Fruit fly (Drosophila melanogaster): ENCODE measurements around the gene CG2991.
A peak's percentile ranks its signal among the peaks of the same experiment; 100 is the strongest.

CG2991 gene

dm6 chr2L:2878859-2879258, 21.9 kb downstream of the CG2991 start, which contains the start of gene RabGGTb (continued):
- no peak for TF ChIP-seq CG6813 (GFP tag; optimal IDR thresholded peaks at IDR 0.05)
- TF ChIP-seq Atf3 (GFP tag; optimal IDR thresholded peaks at IDR 0.05) = peak; percentile 17
- peak; percentile 59; the same call in 1 of the 2 replicates for TF ChIP-seq CG4404 (GFP tag; IDR thresholded peaks at IDR 0.05)
- TF ChIP-seq CG7987 (GFP tag; optimal IDR thresholded peaks at IDR 0.05) = no peak
- TF ChIP-seq ems (GFP tag; optimal IDR thresholded peaks at IDR 0.05) = peak; percentile 63
- peak; percentile 27 for TF ChIP-seq ash1 (GFP tag; optimal IDR thresholded peaks at IDR 0.05)
- TF ChIP-seq GATAe (GFP tag; conservative IDR thresholded peaks at IDR 0.05) = peak; percentile 75
- peak; percentile 42 for TF ChIP-seq Ssrp (tag; optimal IDR thresholded peaks at IDR 0.05)
- TF ChIP-seq abd-A (tag; optimal IDR thresholded peaks at IDR 0.05) = no peak
- TF ChIP-seq CG17361 (GFP tag; IDR thresholded peaks at IDR 0.05) = no peak
- TF ChIP-seq Dad (GFP tag; optimal IDR thresholded peaks at IDR 0.05) = no peak
- TF ChIP-seq CG7928 (GFP tag; optimal IDR thresholded peaks at IDR 0.05) = no peak
- peak; percentile 10 for TF ChIP-seq Ravus (GFP tag; IDR thresholded peaks at IDR 0.05)
- peak; percentile 45 for TF ChIP-seq CG3281 (GFP tag; optimal IDR thresholded peaks at IDR 0.05)
- peak; percentile 34 for TF ChIP-seq fd3F (GFP tag; optimal IDR thresholded peaks at IDR 0.05)
- peak; percentile 41 for TF ChIP-seq CG12219 (GFP tag; optimal IDR thresholded peaks at IDR 0.05)
- TF ChIP-seq ato (GFP tag; IDR thresholded peaks at IDR 0.05; ENCODE audit: partially characterized antibody) = no peak
- no peak for TF ChIP-seq Bgb (GFP tag; IDR thresholded peaks at IDR 0.05; ENCODE audit: partially characterized antibody)
- TF ChIP-seq CG3838 (GFP tag; optimal IDR thresholded peaks at IDR 0.05) = no peak
- no peak for TF ChIP-seq CG2199 (GFP tag; IDR thresholded peaks at IDR 0.05)
- TF ChIP-seq Doc3 (GFP tag; IDR thresholded peaks at IDR 0.05; ENCODE audit: partially characterized antibody) = peak; percentile 47; the same call in 2 of the 3 replicates
- no peak for TF ChIP-seq Dfd (GFP tag; optimal IDR thresholded peaks at IDR 0.05)
- peak; percentile 43; the same call in 1 of the 2 replicates for TF ChIP-seq CG11696 (GFP tag; IDR thresholded peaks at IDR 0.05)
- TF ChIP-seq CG2202 (tag; optimal IDR thresholded peaks at IDR 0.05) = peak; percentile 8
- TF ChIP-seq Lim3 (GFP tag; IDR thresholded peaks at IDR 0.05) = no peak
- peak; percentile 63 for TF ChIP-seq stc (GFP tag; IDR thresholded peaks at IDR 0.05)
- no peak for TF ChIP-seq vnd (GFP tag; IDR thresholded peaks at IDR 0.05; ENCODE audit: partially characterized antibody)
- peak; percentile 43 for TF ChIP-seq en (GFP tag; optimal IDR thresholded peaks at IDR 0.05)
- no peak for TF ChIP-seq eve (GFP tag; optimal IDR thresholded peaks at IDR 0.05)
- TF ChIP-seq p53 (GFP tag; optimal IDR thresholded peaks at IDR 0.05) = peak; percentile 7
- TF ChIP-seq gfzf (GFP tag; optimal IDR thresholded peaks at IDR 0.05) = no peak
- TF ChIP-seq otp (GFP tag; IDR thresholded peaks at IDR 0.05) = peak; percentile 73; the same call in 2 of the 3 replicates
- TF ChIP-seq CG13424 (tag; optimal IDR thresholded peaks at IDR 0.05) = peak; percentile 52
- TF ChIP-seq CG9215 (GFP tag; IDR thresholded peaks at IDR 0.05) = peak; percentile 64
- TF ChIP-seq CG31365 (tag; optimal IDR thresholded peaks at IDR 0.05) = no peak
- peak; percentile 41 for TF ChIP-seq HHEX (GFP tag; optimal IDR thresholded peaks at IDR 0.05)
- no peak for TF ChIP-seq Dp (GFP tag; optimal IDR thresholded peaks at IDR 0.05)
- peak; percentile 68 for TF ChIP-seq CG10366 (GFP tag; IDR thresholded peaks at IDR 0.05)
- TF ChIP-seq unpg (GFP tag; optimal IDR thresholded peaks at IDR 0.05) = peak; percentile 46
- TF ChIP-seq Max (GFP tag; optimal IDR thresholded peaks at IDR 0.05) = peak; percentile 5
- no peak for TF ChIP-seq CG13123 (GFP tag; optimal IDR thresholded peaks at IDR 0.05)
- TF ChIP-seq h (optimal IDR thresholded peaks at IDR 0.05) = no peak
- peak; percentile 5 for TF ChIP-seq CG9609 (GFP tag; optimal IDR thresholded peaks at IDR 0.05)
- TF ChIP-seq z (GFP tag; IDR thresholded peaks at IDR 0.05) = no peak
- TF ChIP-seq CG31441 (GFP tag; IDR thresholded peaks at IDR 0.05) = peak; percentile 26; the same call in 1 of the 2 replicates
- peak; percentile 24 for TF ChIP-seq Mad (GFP tag; optimal IDR thresholded peaks at IDR 0.05)
- TF ChIP-seq Awh (GFP tag; IDR thresholded peaks at IDR 0.05) = peak; percentile 79
- peak; percentile 39 for TF ChIP-seq Bdp1 (GFP tag; optimal IDR thresholded peaks at IDR 0.05)
- TF ChIP-seq btn (GFP tag; optimal IDR thresholded peaks at IDR 0.05) = no peak
- TF ChIP-seq CG18262 (tag; optimal IDR thresholded peaks at IDR 0.05) = peak; percentile 18
- no peak for TF ChIP-seq Sry-β (GFP tag; optimal IDR thresholded peaks at IDR 0.05)
- TF ChIP-seq CG5245 (GFP tag; optimal IDR thresholded peaks at IDR 0.05) = no peak

All from whole organism, embryonic.